Fruit fly (Drosophila melanogaster) whole organism, adult: ENCODE results near the gene CG10470.

Experiments used
- CG11617 ChIP-seq: fragments of 200-800 bp; sonication (Bioruptor generic); optimal IDR thresholded peaks from 2 replicates; lab custom pipeline; 2017; ENCODE audit warnings: mild to moderate bottlenecking, missing biosample characterization, missing genetic modification reagents, missing genetic modification characterization
- CG12768 ChIP-seq: fragments of 200-800 bp; sonication (Bioruptor generic); optimal IDR thresholded peaks from 2 replicates; lab custom pipeline; 2017; ENCODE audit warnings: missing biosample characterization, missing genetic modification characterization, mild to moderate bottlenecking, moderate library complexity, missing genetic modification reagents
- CG14711 ChIP-seq: fragments of 200-800 bp; sonication (Bioruptor generic); optimal IDR thresholded peaks from 2 replicates; lab custom pipeline; 2018; ENCODE audit warnings: missing biosample characterization, mild to moderate bottlenecking, missing genetic modification characterization, moderate library complexity
- CG1620 ChIP-seq: fragments of 200-800 bp; sonication (Bioruptor generic); optimal IDR thresholded peaks from 2 replicates; lab custom pipeline; 2016; ENCODE audit warnings: missing biosample characterization, missing genetic modification characterization
- CG33017 ChIP-seq: fragments of 200-800 bp; sonication (Bioruptor generic); optimal IDR thresholded peaks from 2 replicates; lab custom pipeline; 2018; ENCODE audit warnings: missing biosample characterization, mild to moderate bottlenecking, missing genetic modification characterization, moderate library complexity
- CG5204 ChIP-seq: fragments of 200-800 bp; sonication (Bioruptor generic); optimal IDR thresholded peaks from 2 replicates; lab custom pipeline; 2016; ENCODE audit warnings: missing biosample characterization, missing genetic modification characterization
- CG7045 ChIP-seq: fragments of 200-800 bp; sonication (Bioruptor generic); optimal IDR thresholded peaks from 2 replicates; lab custom pipeline; 2017; ENCODE audit warnings: missing biosample characterization, mild to moderate bottlenecking, missing genetic modification characterization
- CG7101 ChIP-seq: fragments of 200-800 bp; sonication (Bioruptor generic); optimal IDR thresholded peaks from 2 replicates; lab custom pipeline; 2018; ENCODE audit warnings: missing biosample characterization, mild to moderate bottlenecking, missing genetic modification characterization, moderate library complexity
- Clk ChIP-seq: fragments of 200-800 bp; sonication (Bioruptor generic); optimal IDR thresholded peaks from 2 replicates; lab custom pipeline; 2017; ENCODE audit warnings: missing biosample characterization, missing genetic modification characterization
- Crg-1 ChIP-seq: fragments of 200-800 bp; sonication (Bioruptor generic); optimal IDR thresholded peaks from 2 replicates; lab custom pipeline; 2016; ENCODE audit warnings: missing biosample characterization, missing genetic modification characterization
- Hr96 ChIP-seq: fragments of 200-800 bp; sonication (Bioruptor generic); optimal IDR thresholded peaks from 2 replicates; lab custom pipeline; 2016; ENCODE audit warnings: missing biosample characterization, missing genetic modification characterization
- Mnt ChIP-seq: fragments of 200-800 bp; sonication (Bioruptor generic); optimal IDR thresholded peaks from 2 replicates; lab custom pipeline; 2016; ENCODE audit warnings: missing biosample characterization, mild to moderate bottlenecking, missing genetic modification characterization
- bab1 ChIP-seq: fragments of 200-800 bp; sonication (Bioruptor generic); optimal IDR thresholded peaks from 3 replicates; lab custom pipeline; 2019; ENCODE audit warnings: missing biosample characterization, mild to moderate bottlenecking, missing genetic modification characterization, moderate library complexity
- cic ChIP-seq: fragments of 200-800 bp; sonication (Bioruptor generic); optimal IDR thresholded peaks from 2 replicates; lab custom pipeline; 2017; ENCODE audit warnings: missing biosample characterization, mild to moderate bottlenecking, missing genetic modification characterization, moderate library complexity
- cnc ChIP-seq, 2 experiments: fragments of >200 bp; optimal IDR thresholded peaks; 2 replicates each; lab custom pipeline; 2017
- kay ChIP-seq: fragments of 200-800 bp; sonication (Bioruptor generic); peaks from one replicate; lab custom pipeline; 2016; ENCODE audit warnings: missing biosample characterization, missing genetic modification characterization, borderline replicate concordance
- ovo ChIP-seq: fragments of 200-800 bp; sonication (Bioruptor generic); optimal IDR thresholded peaks from 2 replicates; lab custom pipeline; 2016; ENCODE audit warnings: missing biosample characterization, missing genetic modification characterization
- pad ChIP-seq: fragments of 200-800 bp; sonication (Bioruptor generic); optimal IDR thresholded peaks from 3 replicates; lab custom pipeline; 2017; ENCODE audit warnings: missing biosample characterization, missing genetic modification characterization, mild to moderate bottlenecking, moderate library complexity, missing genetic modification reagents
- tj ChIP-seq: fragments of 200-800 bp; sonication (Bioruptor generic); optimal IDR thresholded peaks from 3 replicates; lab custom pipeline; 2017; ENCODE audit warnings: missing biosample characterization, mild to moderate bottlenecking, missing genetic modification characterization, moderate library complexity
- toe ChIP-seq: fragments of 200-800 bp; sonication (Bioruptor generic); optimal IDR thresholded peaks from 2 replicates; lab custom pipeline; 2016; ENCODE audit warnings: missing biosample characterization, missing genetic modification characterization

CG10470 gene

dm6 chr2L:19035013-19035412 lies 13.9 kb upstream of the CG10470 start:
- TF ChIP-seq pad (GFP tag; lab: Kevin White, UChicago) (no peak), tj (GFP tag; lab: Kevin White, UChicago) (peak; percentile 34)

- TF ChIP-seq ovo (GFP tag; lab: Kevin White, UChicago), result no peak
- no peak for TF ChIP-seq kay
- no peak for TF ChIP-seq toe (GFP tag; lab: Kevin White, UChicago)
- no peak for TF ChIP-seq Mnt (GFP tag; lab: Kevin White, UChicago)
- no peak for TF ChIP-seq bab1 (GFP tag; lab: Kevin White, UChicago)
- no peak for TF ChIP-seq pad (GFP tag; lab: Kevin White, UChicago)
- TF ChIP-seq Clk (GFP tag; lab: Kevin White, UChicago), result no peak
- TF ChIP-seq CG11617, result no peak
- TF ChIP-seq CG7045 (GFP tag; lab: Kevin White, UChicago), result no peak
- no peak for TF ChIP-seq CG5204 (GFP tag; lab: Kevin White, UChicago)
- TF ChIP-seq CG1620 (GFP tag; lab: Kevin White, UChicago), result no peak
Observed at dm6 chr2L:19036105-19036714, 12.7 kb upstream of the CG10470 start.

dm6 chr2L:19037011-19037410 lies 11.9 kb upstream of the CG10470 start:
- no peak for TF ChIP-seq Hr96 (GFP tag; lab: Kevin White, UChicago)

dm6 chr2L:19037455-19037854 lies 11.4 kb upstream of the CG10470 start:
- TF ChIP-seq CG33017 (tag; lab: Kevin White, UChicago) (no peak), CG1620 (GFP tag; lab: Kevin White, UChicago) (no peak), cnc (optimal IDR thresholded peaks at IDR 0.05; lab: Kevin White, UChicago) (no peak), CG5204 (GFP tag; lab: Kevin White, UChicago) (no peak), tj (GFP tag; lab: Kevin White, UChicago) (no peak), Crg-1 (GFP tag; lab: Kevin White, UChicago) (no peak), ovo (GFP tag; lab: Kevin White, UChicago) (no peak), pad (GFP tag; lab: Kevin White, UChicago) (no peak), Mnt (GFP tag; lab: Kevin White, UChicago) (no peak), bab1 (GFP tag; lab: Kevin White, UChicago) (no peak)

- TF ChIP-seq CG1620 (GFP tag; lab: Kevin White, UChicago), result no peak
- TF ChIP-seq Crg-1 (GFP tag; lab: Kevin White, UChicago), result no peak
- TF ChIP-seq bab1 (GFP tag; lab: Kevin White, UChicago), result peak; percentile 2
Observed at dm6 chr2L:19041590-19041989, 7.3 kb upstream of the CG10470 start, which contains the start of gene Catsup. Gene Catsup, plus strand, starts transcription at chr2L:19041862.

- TF ChIP-seq tj (GFP tag; lab: Kevin White, UChicago) (peak; percentile 66), Crg-1 (GFP tag; lab: Kevin White, UChicago) (peak; percentile 84), kay (no peak), CG5204 (GFP tag; lab: Kevin White, UChicago) (no peak), cic (GFP tag; lab: Kevin White, UChicago) (peak; percentile 25), toe (GFP tag; lab: Kevin White, UChicago) (peak; percentile 93), Clk (GFP tag; lab: Kevin White, UChicago) (peak; percentile 65), CG11617 (peak; percentile 89), CG33017 (tag; lab: Kevin White, UChicago) (peak; percentile 75), ovo (GFP tag; lab: Kevin White, UChicago) (peak; percentile 83), bab1 (GFP tag; lab: Kevin White, UChicago) (peak; percentile 89), Hr96 (GFP tag; lab: Kevin White, UChicago) (peak; percentile 91), CG7045 (GFP tag; lab: Kevin White, UChicago) (peak; percentile 80), Mnt (GFP tag; lab: Kevin White, UChicago) (peak; percentile 79), cnc (optimal IDR thresholded peaks at IDR 0.05; lab: Kevin White, UChicago) (no peak), CG7101 (tag; lab: Kevin White, UChicago) (peak; percentile 89), CG1620 (GFP tag; lab: Kevin White, UChicago) (peak; percentile 88), CG12768 (GFP tag; lab: Kevin White, UChicago) (peak; percentile 84), CG14711 (tag; lab: Kevin White, UChicago) (peak; percentile 79), pad (GFP tag; lab: Kevin White, UChicago) (peak; percentile 66)
Observed at dm6 chr2L:19045111-19045560, 3.7 kb upstream of the CG10470 start, which contains the start of the genes Ttc19 and Acn. Gene Ttc19, minus strand, starts transcription at chr2L:19045148. Gene Acn, plus strand, starts transcription at chr2L:19045355.

- peak; percentile 60 for TF ChIP-seq tj (GFP tag; lab: Kevin White, UChicago)
- TF ChIP-seq Hr96 (GFP tag; lab: Kevin White, UChicago), result no peak
- peak; percentile 56 for TF ChIP-seq CG7045 (GFP tag; lab: Kevin White, UChicago)
- peak; percentile 55 for TF ChIP-seq pad (GFP tag; lab: Kevin White, UChicago)
- no peak for TF ChIP-seq toe (GFP tag; lab: Kevin White, UChicago)
- no peak for TF ChIP-seq CG5204 (GFP tag; lab: Kevin White, UChicago)
- TF ChIP-seq Crg-1 (GFP tag; lab: Kevin White, UChicago), result peak; percentile 72
- TF ChIP-seq Mnt (GFP tag; lab: Kevin White, UChicago), result peak; percentile 90
- TF ChIP-seq CG33017 (tag; lab: Kevin White, UChicago), result peak; percentile 73
- TF ChIP-seq bab1 (GFP tag; lab: Kevin White, UChicago), result peak; percentile 84
- TF ChIP-seq CG14711 (tag; lab: Kevin White, UChicago), result peak; percentile 83
- TF ChIP-seq ovo (GFP tag; lab: Kevin White, UChicago), result peak; percentile 29
- peak; percentile 78 for TF ChIP-seq CG11617
- peak; percentile 62 for TF ChIP-seq Clk (GFP tag; lab: Kevin White, UChicago)
- TF ChIP-seq kay, result no peak
- TF ChIP-seq CG12768 (GFP tag; lab: Kevin White, UChicago), result peak; percentile 51
- peak; percentile 72 for TF ChIP-seq CG1620 (GFP tag; lab: Kevin White, UChicago)
- peak; percentile 97 to 99 for TF ChIP-seq cnc (optimal IDR thresholded peaks at IDR 0.05; lab: Kevin White, UChicago)
- TF ChIP-seq cic (GFP tag; lab: Kevin White, UChicago), result no peak
- TF ChIP-seq CG7101 (tag; lab: Kevin White, UChicago), result peak; percentile 83
Observed at dm6 chr2L:19051534-19052100, 2.7 kb downstream of the CG10470 start, which contains the start of gene Rpn3. Gene Rpn3, plus strand, starts transcription at chr2L:19051790.
